Worm (Caenorhabditis elegans) whole organism, young adult: Measurements from ENCODE around the gene picc-1.

Experiments used
- B0261.1 ChIP-seq: sonication (generic microtip); optimal IDR thresholded peaks from 2 replicates; lab custom pipeline; 2016; ENCODE audit warnings: mild to moderate bottlenecking, missing genetic modification characterization, moderate library complexity, missing compliant biosample characterization
- D2030.7 ChIP-seq: fragments of 200-800 bp; sonication (Bioruptor generic); IDR thresholded peaks from 2 replicates; pipeline ENCODE4 v1.3.6; 2022; ENCODE audit warnings: missing genetic modification reagents, missing genetic modification characterization, missing compliant biosample characterization
- F22D6.2 ChIP-seq: sonication (generic microtip); optimal IDR thresholded peaks from 2 replicates; lab custom pipeline; 2016; ENCODE audit warnings: mild to moderate bottlenecking, missing genetic modification characterization, missing compliant biosample characterization
- Y53G8AR.9 ChIP-seq: fragments of 200-800 bp; sonication (Bioruptor generic); conservative IDR thresholded peaks from 2 replicates; pipeline ENCODE4 v1.3.6; 2022; ENCODE audit warnings: missing genetic modification reagents, missing genetic modification characterization, missing compliant biosample characterization
- Y67H2A.10 ChIP-seq: fragments of 200-800 bp; sonication (Bioruptor generic); conservative IDR thresholded peaks from 2 replicates; pipeline ENCODE4 v1.3.6; 2022; ENCODE audit warnings: missing genetic modification reagents, missing genetic modification characterization, missing compliant biosample characterization
- aptf-3 ChIP-seq: fragments of 200-800 bp; sonication (Bioruptor generic); IDR thresholded peaks from 2 replicates; pipeline ENCODE4 v1.3.6; 2022; ENCODE audit warnings: missing genetic modification characterization, missing compliant biosample characterization
- attf-5 ChIP-seq: fragments of 200-800 bp; sonication (Bioruptor generic); optimal IDR thresholded peaks from 2 replicates; lab custom pipeline; 2018; ENCODE audit warnings: mild to moderate bottlenecking, missing genetic modification characterization, missing compliant biosample characterization
- attf-6 ChIP-seq: fragments of 200-800 bp; sonication (Bioruptor generic); IDR thresholded peaks from 2 replicates; pipeline ENCODE4 v1.3.6; 2022; ENCODE audit warnings: missing genetic modification reagents, missing genetic modification characterization, missing compliant biosample characterization
- bed-2 ChIP-seq: fragments of 200-800 bp; sonication (Bioruptor generic); IDR thresholded peaks from 2 replicates; pipeline ENCODE4 v1.3.6; 2022; ENCODE audit warnings: missing genetic modification reagents, missing genetic modification characterization, missing compliant biosample characterization
- cebp-2 ChIP-seq: fragments of 200-800 bp; sonication (Bioruptor generic); IDR thresholded peaks from 2 replicates; pipeline ENCODE4 v1.3.6; 2022; ENCODE audit warnings: missing genetic modification characterization, missing compliant biosample characterization
- ceh-40 ChIP-seq: fragments of 200-800 bp; sonication (Bioruptor generic); IDR thresholded peaks from 2 replicates; pipeline ENCODE4 v1.3.6; 2022; ENCODE audit warnings: missing genetic modification characterization, missing compliant biosample characterization
- ceh-91 ChIP-seq: fragments of 200-800 bp; sonication (Bioruptor generic); IDR thresholded peaks from 2 replicates; pipeline ENCODE4 v1.3.6; 2022; ENCODE audit warnings: missing genetic modification reagents, missing genetic modification characterization, missing compliant biosample characterization
- dpl-1 ChIP-seq: fragments of 150-350 bp; optimal IDR thresholded peaks from 2 replicates; lab custom pipeline; 2014; ENCODE audit warnings: missing biosample characterization, missing genetic modification reagents, missing genetic modification characterization
- egl-44 ChIP-seq: fragments of 200-800 bp; sonication (Bioruptor generic); IDR thresholded peaks from 2 replicates; pipeline ENCODE4 v1.3.6; 2022; ENCODE audit warnings: missing genetic modification reagents, missing genetic modification characterization, missing compliant biosample characterization
- ets-4 ChIP-seq: fragments of 200-800 bp; sonication (Bioruptor generic); optimal IDR thresholded peaks from 2 replicates; lab custom pipeline; 2018; ENCODE audit warnings: mild to moderate bottlenecking, missing genetic modification characterization, missing compliant biosample characterization
- fkh-3 ChIP-seq: sonication (generic microtip); optimal IDR thresholded peaks from 2 replicates; lab custom pipeline; 2016; ENCODE audit warnings: mild to moderate bottlenecking, missing genetic modification characterization, missing compliant biosample characterization
- him-1 ChIP-seq: sonication (generic microtip); optimal IDR thresholded peaks from 2 replicates; lab custom pipeline; 2016; ENCODE audit warnings: missing genotype, missing genetic modification reagents, missing genetic modification characterization, missing compliant biosample characterization
- hlh-12 ChIP-seq: sonication (generic microtip); optimal IDR thresholded peaks from 2 replicates; lab custom pipeline; 2016; ENCODE audit warnings: missing genetic modification characterization, missing compliant biosample characterization
- hmg-20 ChIP-seq: fragments of 200-800 bp; sonication (Bioruptor generic); IDR thresholded peaks from 2 replicates; pipeline ENCODE4 v1.3.6; 2022; ENCODE audit warnings: missing genetic modification reagents, missing genetic modification characterization, missing compliant biosample characterization
- hrde-1 ChIP-seq: sonication (generic microtip); optimal IDR thresholded peaks from 2 replicates; lab custom pipeline; 2016; ENCODE audit warnings: missing genetic modification characterization, mild to moderate bottlenecking, missing compliant biosample characterization, moderate library complexity, missing genotype, missing genetic modification reagents, borderline replicate concordance
- hsf-1 ChIP-seq: fragments of 200-800 bp; sonication (Bioruptor generic); IDR thresholded peaks from 2 replicates; pipeline ENCODE4 v1.3.6; 2022; ENCODE audit warnings: missing genetic modification reagents, missing genetic modification characterization, missing compliant biosample characterization
- let-526 ChIP-seq: fragments of 200-800 bp; sonication (Bioruptor generic); IDR thresholded peaks from 2 replicates; pipeline ENCODE4 v1.3.6; 2022; ENCODE audit warnings: missing genetic modification reagents, missing genetic modification characterization, missing compliant biosample characterization
- lin-40 ChIP-seq: sonication (generic microtip); optimal IDR thresholded peaks from 2 replicates; lab custom pipeline; 2016; ENCODE audit warnings: missing genetic modification characterization, mild to moderate bottlenecking, missing compliant biosample characterization, missing genotype, missing genetic modification reagents
- lin-54 ChIP-seq: fragments of 200-800 bp; sonication (Bioruptor generic); optimal IDR thresholded peaks from 2 replicates; lab custom pipeline; 2018; ENCODE audit warnings: mild to moderate bottlenecking, missing genetic modification characterization, missing compliant biosample characterization
- mcd-1 ChIP-seq: fragments of 200-800 bp; sonication (Bioruptor generic); IDR thresholded peaks from 2 replicates; pipeline ENCODE4 v1.3.6; 2022; ENCODE audit warnings: missing genetic modification reagents, missing genetic modification characterization, missing compliant biosample characterization
- nhr-80 ChIP-seq: sonication (generic microtip); optimal IDR thresholded peaks from 2 replicates; lab custom pipeline; 2016; ENCODE audit warnings: missing genetic modification characterization, missing compliant biosample characterization
- nhr-90 ChIP-seq: sonication (generic microtip); optimal IDR thresholded peaks from 2 replicates; lab custom pipeline; 2016; ENCODE audit warnings: missing genotype, mild to moderate bottlenecking, missing genetic modification characterization, missing compliant biosample characterization
- repo-1 ChIP-seq: sonication (generic microtip); optimal IDR thresholded peaks from 2 replicates; lab custom pipeline; 2017; ENCODE audit warnings: mild to moderate bottlenecking, missing genetic modification characterization, missing compliant biosample characterization
- rpc-1 ChIP-seq, 2 experiments: fragments of 150-350 bp in 1 of 2; sonication (generic microtip) in 1 of 2; optimal IDR thresholded peaks; 2 replicates each; lab custom pipeline; 2014 to 2018; ENCODE audit warnings: missing biosample characterization in 1 of 2, missing genetic modification characterization in 1 of 2, missing genetic modification reagents in 1 of 2, missing genotype in 1 of 2
- sdz-38 ChIP-seq: sonication (generic microtip); optimal IDR thresholded peaks from 2 replicates; lab custom pipeline; 2016; ENCODE audit warnings: missing genotype, missing genetic modification characterization, missing compliant biosample characterization
- snpc-1.1 ChIP-seq: sonication (generic microtip); optimal IDR thresholded peaks from 2 replicates; lab custom pipeline; 2017; ENCODE audit warnings: missing genetic modification characterization, mild to moderate bottlenecking, missing compliant biosample characterization, antibody characterized with exemption, moderate library complexity, missing genotype, missing genetic modification reagents; ENCODE audit not compliant: insufficient read depth
- snpc-4 ChIP-seq, 5 experiments: fragments of 150-350 bp in 1 of 5; sonication (generic microtip) in 4 of 5; optimal IDR thresholded peaks; 2 replicates each; lab custom pipeline; 2014 to 2018; ENCODE audit warnings: missing genetic modification characterization in 5 of 5, missing biosample characterization in 3 of 5, antibody characterized with exemption in 2 of 5, mild to moderate bottlenecking in 2 of 5, missing compliant biosample characterization in 2 of 5, missing genotype in 2 of 5, moderate library complexity in 2 of 5, missing genetic modification reagents in 1 of 5
- somi-1 ChIP-seq: fragments of 200-800 bp; sonication (Bioruptor generic); optimal IDR thresholded peaks from 2 replicates; lab custom pipeline; 2018; ENCODE audit warnings: mild to moderate bottlenecking, missing genetic modification characterization, missing compliant biosample characterization
- tbp1 ChIP-seq: fragments of 200-800 bp; sonication (Bioruptor generic); optimal IDR thresholded peaks from 2 replicates; lab custom pipeline; 2018; ENCODE audit warnings: mild to moderate bottlenecking, missing genetic modification characterization, missing compliant biosample characterization
- zfh-2 ChIP-seq: fragments of 200-800 bp; sonication (Bioruptor generic); conservative IDR thresholded peaks from 2 replicates; pipeline ENCODE4 v1.3.6; 2022; ENCODE audit warnings: missing genetic modification reagents, missing genetic modification characterization, missing compliant biosample characterization
- ztf-25 ChIP-seq: fragments of 200-800 bp; sonication (Bioruptor generic); IDR thresholded peaks from 2 replicates; pipeline ENCODE4 v1.3.6; 2022; ENCODE audit warnings: missing genetic modification reagents, missing genetic modification characterization, missing compliant biosample characterization
- ztf-6 ChIP-seq: fragments of 200-800 bp; sonication (Bioruptor generic); IDR thresholded peaks from 2 replicates; pipeline ENCODE4 v1.3.6; 2022; ENCODE audit warnings: missing genetic modification reagents, missing genetic modification characterization, missing compliant biosample characterization

Gene picc-1

DNA sequence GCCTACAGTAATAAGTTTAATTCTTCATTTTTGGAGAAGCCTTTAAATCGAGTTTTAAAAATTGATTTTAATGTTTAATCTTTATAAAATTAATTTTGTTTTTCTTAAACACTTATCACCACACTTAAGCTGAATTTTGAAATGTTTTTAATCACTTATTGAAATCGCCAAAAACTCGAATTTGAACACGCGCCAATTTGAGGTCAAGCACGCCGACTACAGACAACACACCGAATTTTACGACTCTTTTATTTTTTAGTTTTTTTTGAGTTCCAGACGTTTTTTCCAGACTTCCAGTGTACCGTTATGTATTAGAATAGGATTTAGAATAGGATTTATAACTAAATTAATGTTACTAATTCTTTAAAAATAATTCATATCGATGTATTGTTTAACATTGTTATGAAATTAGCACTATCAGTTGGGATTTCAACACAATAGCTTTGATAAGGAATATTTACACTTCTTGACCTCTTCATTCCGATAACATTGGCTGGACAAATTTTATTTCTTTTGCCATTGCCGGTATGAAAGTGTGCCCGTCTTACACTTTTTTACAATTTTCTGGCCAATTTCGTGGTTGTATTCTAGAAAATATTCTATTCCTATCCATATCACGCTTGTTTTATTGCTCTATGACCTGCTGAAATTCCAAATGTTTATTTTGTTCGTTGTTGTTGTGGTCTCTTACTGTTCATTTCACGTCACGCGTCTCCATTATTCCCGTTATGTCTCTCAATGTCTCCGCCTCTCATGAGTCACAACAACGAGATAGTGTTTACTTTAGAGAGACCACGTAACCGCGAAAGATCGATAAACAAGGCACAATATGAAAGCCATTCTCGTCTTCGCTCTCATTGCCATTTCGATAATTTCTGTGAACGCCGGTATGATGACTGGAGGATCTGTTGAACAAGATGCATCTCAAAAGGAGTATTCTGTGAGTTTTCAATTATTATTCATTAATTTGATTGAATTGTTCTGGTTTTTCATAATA, 24.8 kb downstream of the picc-1 start, which contains the start of gene cpi-2 (continued):
- TF ChIP-seq ceh-91: no peak
- TF ChIP-seq snpc-4 (GFP tag; optimal IDR thresholded peaks at IDR 0.05; lab: Kevin White, UChicago): no peak
- TF ChIP-seq snpc-4 (tag; optimal IDR thresholded peaks at IDR 0.05; lab: Kevin White, UChicago): peak in 2 of 4 experiments; percentile 8 to 10
- no peak for TF ChIP-seq nhr-90
- TF ChIP-seq Y67H2A.10 (GFP tag; lab: Robert Waterston, UW): no peak
- TF ChIP-seq F22D6.2: no peak
- TF ChIP-seq ztf-6: no peak
- no peak for TF ChIP-seq hsf-1 (GFP tag; lab: Robert Waterston, UW)
- no peak for TF ChIP-seq aptf-3
- TF ChIP-seq lin-40 (tag; lab: Kevin White, UChicago): no peak
- no peak for TF ChIP-seq hrde-1 (tag; lab: Kevin White, UChicago)
- TF ChIP-seq let-526: no peak
- no peak for TF ChIP-seq rpc-1 (optimal IDR thresholded peaks at IDR 0.05; lab: Kevin White, UChicago)
- no peak for TF ChIP-seq rpc-1 (tag; optimal IDR thresholded peaks at IDR 0.05; lab: Kevin White, UChicago)

DNA sequence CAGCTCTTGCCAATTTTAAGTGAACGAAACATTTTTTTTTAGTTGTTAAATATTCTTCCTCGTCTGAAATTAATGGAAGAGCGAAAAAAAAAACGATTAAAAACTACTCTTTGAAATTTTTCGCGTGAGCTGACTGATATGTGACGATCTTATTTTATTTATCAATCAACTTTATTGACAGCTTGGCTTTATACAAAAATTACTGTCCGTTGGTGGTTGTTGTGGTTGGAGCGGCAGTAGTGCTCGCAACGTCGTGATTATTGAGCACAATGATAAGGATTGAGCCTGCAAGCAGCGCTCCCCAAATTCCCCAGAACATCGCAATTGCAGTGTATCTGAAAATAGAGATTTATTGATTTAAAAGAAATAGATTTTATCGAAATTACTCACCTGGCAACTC, 25.7 kb downstream of the picc-1 start:
- TF ChIP-seq attf-5 (GFP tag; lab: Kevin White, UChicago) (no peak), repo-1 (tag; lab: Kevin White, UChicago) (no peak), nhr-80 (tag; lab: Kevin White, UChicago) (peak; percentile 36), B0261.1 (tag; lab: Kevin White, UChicago) (no peak)
- TF ChIP-seq, all 124 proteins: peak for 1

DNA sequence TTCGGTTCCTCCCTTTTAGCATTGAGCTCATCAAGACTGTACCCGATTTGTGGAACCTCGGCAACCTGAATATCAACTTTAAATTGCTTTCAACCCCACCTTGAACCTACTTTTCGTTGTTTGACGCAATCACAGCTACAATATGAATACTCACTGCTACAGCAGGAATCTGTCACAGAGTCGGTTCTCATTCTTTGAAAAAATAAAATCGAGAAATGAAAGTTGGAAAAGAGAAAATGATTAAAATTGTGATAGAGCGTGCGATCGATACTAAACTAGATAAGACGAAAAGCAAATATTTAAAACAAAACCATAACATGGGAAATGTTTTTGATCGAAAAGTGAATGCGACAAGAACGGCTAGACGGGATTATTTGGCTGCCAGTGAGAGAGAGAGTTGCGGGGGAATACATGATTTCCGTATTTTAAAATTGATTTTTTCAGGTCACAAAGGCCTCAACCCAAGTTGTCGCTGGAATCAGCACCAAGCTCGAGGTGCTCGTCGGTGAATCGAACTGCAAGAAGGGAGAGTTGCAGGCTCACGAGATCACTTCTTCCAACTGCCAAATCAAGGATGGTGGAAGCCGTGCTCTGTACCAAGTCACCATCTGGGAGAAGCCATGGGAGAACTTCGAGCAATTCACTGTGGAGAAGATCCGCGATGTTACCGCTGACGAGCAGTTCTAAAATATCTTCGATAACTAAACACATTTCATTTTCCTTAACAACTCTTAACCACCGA, 26.2 kb downstream of the picc-1 start, which contains the start of gene R01B10.3:
Gene R01B10.3, minus strand, starts transcription at position 277 of the 742 bp plus-strand sequence.
- TF ChIP-seq ztf-25 (GFP tag; lab: Robert Waterston, UW) (no peak), egl-44 (GFP tag; lab: Robert Waterston, UW) (peak; percentile 61; the same call in 1 of the 2 replicates), attf-5 (GFP tag; lab: Kevin White, UChicago) (no peak), dpl-1 (GFP tag; lab: Kevin White, UChicago) (no peak), hmg-20 (GFP tag; lab: Robert Waterston, UW) (no peak), aptf-3 (no peak), sdz-38 (tag; lab: Kevin White, UChicago) (no peak), attf-6 (GFP tag; lab: Robert Waterston, UW) (0 out of 2 replicates have a peak, but pooled peaks have one; percentile 23), hlh-12 (no peak), nhr-90 (peak; percentile 28), mcd-1 (GFP tag; lab: Robert Waterston, UW) (no peak), ceh-40 (GFP tag; lab: Robert Waterston, UW) (no peak), him-1 (tag; lab: Kevin White, UChicago) (no peak), Y53G8AR.9 (GFP tag; lab: Robert Waterston, UW) (0 out of 2 replicates have a peak, but pooled peaks have one; percentile 20), fkh-3 (no peak), tbp1 (no peak), D2030.7 (GFP tag; lab: Robert Waterston, UW) (no peak), bed-2 (GFP tag; lab: Robert Waterston, UW) (0 out of 2 replicates have a peak, but pooled peaks have one; percentile 37), cebp-2 (GFP tag; lab: Robert Waterston, UW) (no peak), snpc-1.1 (tag; lab: Kevin White, UChicago) (no peak), ets-4 (GFP tag; lab: Kevin White, UChicago) (no peak), rpc-1 (optimal IDR thresholded peaks at IDR 0.05; lab: Kevin White, UChicago) (no peak), rpc-1 (tag; optimal IDR thresholded peaks at IDR 0.05; lab: Kevin White, UChicago) (no peak), zfh-2 (GFP tag; lab: Robert Waterston, UW) (peak; percentile 52; the same call in 1 of the 2 replicates), lin-54 (GFP tag; lab: Kevin White, UChicago) (no peak), hrde-1 (tag; lab: Kevin White, UChicago) (no peak), somi-1 (GFP tag; lab: Kevin White, UChicago) (peak; percentile 24)
